Worm (Caenorhabditis elegans): ENCODE results near the gene sysm-1.

Gene sysm-1

ce11 chrII:9033034-9033433 lies 50.0 kb downstream of the sysm-1 start:
- TF ChIP-seq C38D4.7 (GFP tag; optimal IDR thresholded peaks at IDR 0.05) (no peak), eyg-1 (tag; optimal IDR thresholded peaks at IDR 0.05) (no peak), nfya-1 (tag; optimal IDR thresholded peaks at IDR 0.05) (no peak), K09A11.1 (tag; optimal IDR thresholded peaks at IDR 0.05; ENCODE audit: insufficient read depth) (no peak), elt-4 (tag; optimal IDR thresholded peaks at IDR 0.05) (no peak), ceh-30 (tag; optimal IDR thresholded peaks at IDR 0.05) (no peak), sox-2 (GFP tag; IDR thresholded peaks at IDR 0.05) (no peak), hlh-13 (GFP tag; optimal IDR thresholded peaks at IDR 0.05) (no peak), ceh-34 (tag; optimal IDR thresholded peaks at IDR 0.05) (no peak), ttx-3 (tag; optimal IDR thresholded peaks at IDR 0.05) (no peak), pqm-1 (tag; optimal IDR thresholded peaks at IDR 0.05) (no peak), pros-1 (tag; optimal IDR thresholded peaks at IDR 0.05) (no peak)
